Worm (Caenorhabditis elegans): ENCODE results near the gene bli-5.

DNA sequence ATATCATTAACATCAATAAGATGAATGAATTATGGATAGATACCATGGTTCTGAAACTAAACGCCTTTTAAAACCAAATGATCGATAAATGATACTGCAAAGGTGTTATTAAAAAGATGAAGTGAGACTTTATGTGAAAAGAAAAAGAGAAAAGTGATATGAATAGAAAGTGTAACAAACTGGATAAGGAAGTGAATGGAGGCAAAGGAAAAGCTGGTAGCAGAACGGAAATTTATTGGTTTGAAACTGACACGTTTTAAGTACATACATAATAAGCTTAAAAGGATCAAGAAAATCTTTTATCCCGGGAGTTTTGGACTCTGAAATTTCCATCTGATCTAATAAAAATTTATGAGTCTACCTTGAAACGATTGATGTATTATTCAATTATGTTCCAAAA is at the start of gene bli-5:
- TF ChIP-seq bed-2 (GFP tag; IDR thresholded peaks at IDR 0.05): no peak
- no peak for TF ChIP-seq mxl-1 (tag; optimal IDR thresholded peaks at IDR 0.05)
- TF ChIP-seq atf-7 (tag; optimal IDR thresholded peaks at IDR 0.05): no peak
- TF ChIP-seq snpc-1.1 (tag; optimal IDR thresholded peaks at IDR 0.05; ENCODE audit: insufficient read depth): no peak
- no peak for TF ChIP-seq unc-130 (GFP tag; optimal IDR thresholded peaks at IDR 0.05)
- no peak for TF ChIP-seq xnd-1 (tag; optimal IDR thresholded peaks at IDR 0.05)
- TF ChIP-seq lin-40 (tag; optimal IDR thresholded peaks at IDR 0.05): no peak
- TF ChIP-seq unc-62 (GFP tag; optimal IDR thresholded peaks at IDR 0.05): no peak
- no peak for TF ChIP-seq sea-2 (GFP tag; IDR thresholded peaks at IDR 0.05)
- TF ChIP-seq cebp-2 (GFP tag; IDR thresholded peaks at IDR 0.05): no peak
- no peak for TF ChIP-seq B0261.1 (tag; optimal IDR thresholded peaks at IDR 0.05)
- no peak for TF ChIP-seq sdz-38 (tag; optimal IDR thresholded peaks at IDR 0.05)
- no peak for TF ChIP-seq tbp1 (GFP tag; optimal IDR thresholded peaks at IDR 0.05)

Data from whole organism, young adult.